Fruit fly (Drosophila melanogaster): ENCODE measurements around the gene Diap1.

Diap1 gene

dm6 chr3L:16045831-16046336 is 5.0 kb downstream of the Diap1 start:
- TF ChIP-seq gt (GFP tag; IDR thresholded peaks at IDR 0.05), result peak; percentile 53; the same call in 1 of the 2 replicates
- TF ChIP-seq ara (GFP tag; IDR thresholded peaks at IDR 0.05), result peak; percentile 95
- no peak for TF ChIP-seq CG16813 (GFP tag; IDR thresholded peaks at IDR 0.05; ENCODE audit: partially characterized antibody)
- TF ChIP-seq Dek (tag; optimal IDR thresholded peaks at IDR 0.05), result peak; percentile 95
- TF ChIP-seq dmrt11E (tag; optimal IDR thresholded peaks at IDR 0.05), result peak; percentile 90
- peak; percentile 89 for TF ChIP-seq nom (GFP tag; optimal IDR thresholded peaks at IDR 0.05)
- peak; percentile 83 for TF ChIP-seq Hmx (GFP tag; optimal IDR thresholded peaks at IDR 0.05)
- TF ChIP-seq gem (tag; optimal IDR thresholded peaks at IDR 0.05), result peak; percentile 95
- peak; percentile 96 for TF ChIP-seq CG18599 (GFP tag; optimal IDR thresholded peaks at IDR 0.05)
- TF ChIP-seq CG3995 (GFP tag; optimal IDR thresholded peaks at IDR 0.05), result peak; percentile 57
- peak; percentile 89 for TF ChIP-seq Sox100B (GFP tag; optimal IDR thresholded peaks at IDR 0.05)
- TF ChIP-seq CG12744 (GFP tag; optimal IDR thresholded peaks at IDR 0.05), result peak; percentile 91
- peak; percentile 92 for TF ChIP-seq Ssrp (tag; optimal IDR thresholded peaks at IDR 0.05)
- TF ChIP-seq B-H1 (GFP tag; IDR thresholded peaks at IDR 0.05), result peak; percentile 90
- TF ChIP-seq sug (tag; optimal IDR thresholded peaks at IDR 0.05), result peak; percentile 68
- TF ChIP-seq CG8359 (GFP tag; optimal IDR thresholded peaks at IDR 0.05; ENCODE audit: borderline replicate concordance), result peak; percentile 53
- TF ChIP-seq rib (GFP tag; IDR thresholded peaks at IDR 0.05), result peak; percentile 88
- TF ChIP-seq Sox102F (GFP tag; optimal IDR thresholded peaks at IDR 0.05), result peak; percentile 96
- TF ChIP-seq Myb (GFP tag; optimal IDR thresholded peaks at IDR 0.05), result peak; percentile 73
- peak; percentile 97 for TF ChIP-seq CG17829 (tag; optimal IDR thresholded peaks at IDR 0.05)
- peak; percentile 59 for TF ChIP-seq Ravus (GFP tag; IDR thresholded peaks at IDR 0.05)
- peak; percentile 75 for TF ChIP-seq CG4328 (GFP tag; optimal IDR thresholded peaks at IDR 0.05)
- TF ChIP-seq Atf3 (GFP tag; optimal IDR thresholded peaks at IDR 0.05), result peak; percentile 78
- TF ChIP-seq CG8089 (GFP tag; optimal IDR thresholded peaks at IDR 0.05), result peak; percentile 82
- peak; percentile 97 for TF ChIP-seq Fer1 (GFP tag; optimal IDR thresholded peaks at IDR 0.05)
- peak; percentile 59 for TF ChIP-seq CG3065 (GFP tag; optimal IDR thresholded peaks at IDR 0.05)
- TF ChIP-seq zfh2 (GFP tag; optimal IDR thresholded peaks at IDR 0.05), result peak; percentile 85
- no peak for TF ChIP-seq prd (optimal IDR thresholded peaks at IDR 0.05)
- TF ChIP-seq prd (GFP tag; IDR thresholded peaks at IDR 0.05), result peak; percentile 95
- TF ChIP-seq CG9215 (GFP tag; IDR thresholded peaks at IDR 0.05), result peak; percentile 80
- peak; percentile 73 for TF ChIP-seq repo (GFP tag; optimal IDR thresholded peaks at IDR 0.05)
- peak; percentile 72 for TF ChIP-seq CG7987 (GFP tag; optimal IDR thresholded peaks at IDR 0.05)
- peak; percentile 95 for TF ChIP-seq CG2120 (GFP tag; optimal IDR thresholded peaks at IDR 0.05)
- peak; percentile 84; the same call in 2 of the 3 replicates for TF ChIP-seq C15 (GFP tag; IDR thresholded peaks at IDR 0.05)
- TF ChIP-seq CG18011 (GFP tag; optimal IDR thresholded peaks at IDR 0.05), result peak; percentile 69
- TF ChIP-seq otp (GFP tag; IDR thresholded peaks at IDR 0.05), result peak; percentile 85
- TF ChIP-seq Spps (tag; optimal IDR thresholded peaks at IDR 0.05), result peak; percentile 93
- peak; percentile 83 for TF ChIP-seq Rx (GFP tag; IDR thresholded peaks at IDR 0.05)
- TF ChIP-seq HLHmδ (GFP tag; optimal IDR thresholded peaks at IDR 0.05), result no peak
- peak; percentile 94 for TF ChIP-seq CG13894 (tag; optimal IDR thresholded peaks at IDR 0.05)
- peak; percentile 88 for TF ChIP-seq ap (GFP tag; IDR thresholded peaks at IDR 0.05)
- peak; percentile 82; the same call in 2 of the 3 replicates for TF ChIP-seq Optix (GFP tag; IDR thresholded peaks at IDR 0.05)
- peak; percentile 60 for TF ChIP-seq ac (GFP tag; optimal IDR thresholded peaks at IDR 0.05)
- TF ChIP-seq vnd (GFP tag; IDR thresholded peaks at IDR 0.05; ENCODE audit: partially characterized antibody), result no peak
- TF ChIP-seq ATbp (GFP tag; optimal IDR thresholded peaks at IDR 0.05), result peak; percentile 89
- TF ChIP-seq Lhr (GFP tag; optimal IDR thresholded peaks at IDR 0.05), result peak; percentile 67
- peak; percentile 94 for TF ChIP-seq CG17328 (GFP tag; IDR thresholded peaks at IDR 0.05)
- peak; percentile 75 for TF ChIP-seq Abd-B (GFP tag; optimal IDR thresholded peaks at IDR 0.05)
- TF ChIP-seq row (GFP tag; IDR thresholded peaks at IDR 0.05), result peak; percentile 97
- no peak for TF ChIP-seq cad (GFP tag; optimal IDR thresholded peaks at IDR 0.05)
